Fruit fly (Drosophila melanogaster): ENCODE measurements around the gene CG9449.

dm6 chr3L:19481209-19481608, 16.3 kb downstream of the CG9449 start:
- TF ChIP-seq psq (optimal IDR thresholded peaks at IDR 0.05) (no peak), EcR (GFP tag; optimal IDR thresholded peaks at IDR 0.05) (no peak), usp (GFP tag; optimal IDR thresholded peaks at IDR 0.05) (no peak)
